Fruit fly (Drosophila melanogaster) whole organism, embryonic: Measurements from ENCODE around the gene htk.

Source experiments
- C15 ChIP-seq: fragments of 200-800 bp; sonication (Bioruptor generic); IDR thresholded peaks from 3 replicates; pipeline ENCODE4 v1.3.6; 2022; ENCODE audit warnings: missing biosample characterization, missing genetic modification characterization
- CG10267 ChIP-seq: fragments of 200-800 bp; sonication (Bioruptor generic); optimal IDR thresholded peaks from 2 replicates; lab custom pipeline; 2018; ENCODE audit warnings: missing biosample characterization, mild to moderate bottlenecking, missing genetic modification characterization, moderate library complexity
- CG12236 ChIP-seq: fragments of 200-800 bp; sonication (Bioruptor generic); optimal IDR thresholded peaks from 2 replicates; lab custom pipeline; 2016; ENCODE audit warnings: missing biosample characterization, missing genetic modification characterization
- CG15696 ChIP-seq: fragments of 200-800 bp; sonication (Bioruptor generic); optimal IDR thresholded peaks from 2 replicates; lab custom pipeline; 2019; ENCODE audit warnings: missing biosample characterization, mild to moderate bottlenecking, missing genetic modification characterization, moderate library complexity
- CG16813 ChIP-seq: fragments of 200-800 bp; sonication (Bioruptor generic); IDR thresholded peaks from 3 replicates; pipeline ENCODE4 v1.3.6; 2022; ENCODE audit warnings: missing biosample characterization, missing genetic modification characterization; ENCODE audit not compliant: partially characterized antibody
- CG1792 ChIP-seq: fragments of 200-800 bp; sonication (Bioruptor generic); optimal IDR thresholded peaks from 2 replicates; lab custom pipeline; 2016; ENCODE audit warnings: missing biosample characterization, missing genetic modification characterization
- CG2116 ChIP-seq: fragments of 200-800 bp; sonication (Bioruptor generic); optimal IDR thresholded peaks from 3 replicates; lab custom pipeline; 2018; ENCODE audit warnings: missing biosample characterization, mild to moderate bottlenecking, missing genetic modification characterization
- CG3065 ChIP-seq: fragments of 200-800 bp; sonication (Bioruptor generic); optimal IDR thresholded peaks from 2 replicates; lab custom pipeline; 2016; ENCODE audit warnings: missing biosample characterization, missing genetic modification characterization
- CG32767 ChIP-seq: fragments of 200-800 bp; sonication (Bioruptor generic); IDR thresholded peaks from 2 replicates; pipeline ENCODE4 v1.3.6; 2022; ENCODE audit warnings: missing biosample characterization, missing genetic modification characterization
- CG5180 ChIP-seq: fragments of 200-800 bp; sonication (Bioruptor generic); optimal IDR thresholded peaks from 3 replicates; lab custom pipeline; 2017; ENCODE audit warnings: missing biosample characterization, missing genetic modification characterization, mild to moderate bottlenecking, moderate library complexity, missing genetic modification reagents
- CG6813 ChIP-seq: fragments of 200-800 bp; sonication (Bioruptor generic); optimal IDR thresholded peaks from 2 replicates; lab custom pipeline; 2017; ENCODE audit warnings: missing biosample characterization, missing genetic modification characterization, mild to moderate bottlenecking, moderate library complexity, missing genetic modification reagents
- CG8281 ChIP-seq: fragments of 200-800 bp; sonication (Bioruptor generic); optimal IDR thresholded peaks from 2 replicates; lab custom pipeline; 2018; ENCODE audit warnings: missing biosample characterization, mild to moderate bottlenecking, missing genetic modification characterization, moderate library complexity
- CG9817 ChIP-seq: fragments of 200-800 bp; sonication (Bioruptor generic); optimal IDR thresholded peaks from 2 replicates; lab custom pipeline; 2018; ENCODE audit warnings: missing biosample characterization, mild to moderate bottlenecking, missing genetic modification characterization, moderate library complexity
- Camta ChIP-seq: fragments of 200-800 bp; sonication (Bioruptor generic); optimal IDR thresholded peaks from 2 replicates; lab custom pipeline; 2016; ENCODE audit warnings: missing biosample characterization, missing genetic modification characterization
- Doc2 ChIP-seq: fragments of 200-800 bp; sonication (Bioruptor generic); IDR thresholded peaks from 2 replicates; pipeline ENCODE4 v1.3.6; 2022; ENCODE audit warnings: missing biosample characterization, missing genetic modification characterization
- Gsc ChIP-seq: fragments of 200-800 bp; sonication (Bioruptor generic); IDR thresholded peaks from 2 replicates; pipeline ENCODE4 v1.3.6; 2022; ENCODE audit warnings: missing biosample characterization, missing genetic modification characterization
- HmgD ChIP-seq: fragments of 200-800 bp; sonication (Bioruptor generic); optimal IDR thresholded peaks from 3 replicates; lab custom pipeline; 2016; ENCODE audit warnings: missing biosample characterization, missing genetic modification characterization
- Hr39 ChIP-seq: fragments of >200 bp; optimal IDR thresholded peaks from 2 replicates; lab custom pipeline; 2017
- Hsf ChIP-seq: fragments of 200-800 bp; sonication (Bioruptor generic); optimal IDR thresholded peaks from 3 replicates; lab custom pipeline; 2016; ENCODE audit warnings: missing biosample characterization, missing genetic modification characterization
- NC2β ChIP-seq: fragments of 200-800 bp; sonication (Bioruptor generic); optimal IDR thresholded peaks from 2 replicates; lab custom pipeline; 2016; ENCODE audit warnings: missing biosample characterization, missing genetic modification characterization
- Rfx ChIP-seq: fragments of 200-800 bp; sonication (Bioruptor generic); IDR thresholded peaks from 2 replicates; pipeline ENCODE4 v1.3.6; 2022; ENCODE audit warnings: missing biosample characterization, missing genetic modification characterization
- Sox102F ChIP-seq: fragments of 200-800 bp; sonication (Bioruptor generic); optimal IDR thresholded peaks from 2 replicates; lab custom pipeline; 2018; ENCODE audit warnings: missing biosample characterization, mild to moderate bottlenecking, missing genetic modification characterization, moderate library complexity
- Spps ChIP-seq: fragments of 200-800 bp; sonication (Bioruptor generic); optimal IDR thresholded peaks from 2 replicates; lab custom pipeline; 2018; ENCODE audit warnings: missing biosample characterization, mild to moderate bottlenecking, missing genetic modification characterization
- Sry-β ChIP-seq: fragments of 200-800 bp; sonication (Bioruptor generic); optimal IDR thresholded peaks from 2 replicates; lab custom pipeline; 2018; ENCODE audit warnings: missing biosample characterization, mild to moderate bottlenecking, missing genetic modification characterization, moderate library complexity
- ara ChIP-seq: fragments of 200-800 bp; sonication (Bioruptor generic); IDR thresholded peaks from 2 replicates; pipeline ENCODE4 v1.3.6; 2022; ENCODE audit warnings: missing biosample characterization, missing genetic modification characterization
- bcd ChIP-seq: fragments of 200-800 bp; sonication (Bioruptor generic); optimal IDR thresholded peaks from 2 replicates; lab custom pipeline; 2017; ENCODE audit warnings: missing biosample characterization, mild to moderate bottlenecking, missing genetic modification characterization
- cas ChIP-seq: fragments of 200-800 bp; sonication (Bioruptor generic); IDR thresholded peaks from 2 replicates; pipeline ENCODE4 v1.3.6; 2022; ENCODE audit warnings: missing biosample characterization, missing genetic modification characterization
- cato ChIP-seq: fragments of 200-800 bp; sonication (Bioruptor generic); optimal IDR thresholded peaks from 2 replicates; lab custom pipeline; 2016; ENCODE audit warnings: missing biosample characterization, missing genetic modification characterization, borderline replicate concordance
- cwo ChIP-seq: fragments of 200-800 bp; sonication (Bioruptor generic); optimal IDR thresholded peaks from 3 replicates; lab custom pipeline; 2017; ENCODE audit warnings: missing biosample characterization, missing genetic modification characterization, mild to moderate bottlenecking, moderate library complexity, missing genetic modification reagents
- dan ChIP-seq: fragments of 200-800 bp; sonication (Bioruptor generic); IDR thresholded peaks from 2 replicates; pipeline ENCODE4 v1.3.6; 2022; ENCODE audit warnings: missing biosample characterization, missing genetic modification characterization
- dysf ChIP-seq: fragments of 200-800 bp; sonication (Bioruptor generic); IDR thresholded peaks from 3 replicates; pipeline ENCODE4 v1.3.6; 2022; ENCODE audit warnings: missing biosample characterization, missing genetic modification characterization
- esg ChIP-seq: fragments of 200-800 bp; sonication (Bioruptor generic); conservative IDR thresholded peaks from 2 replicates; pipeline ENCODE4 v1.3.6; 2022; ENCODE audit warnings: missing biosample characterization, missing genetic modification characterization
- fu2 ChIP-seq: fragments of 200-800 bp; sonication (Bioruptor generic); optimal IDR thresholded peaks from 2 replicates; lab custom pipeline; 2016; ENCODE audit warnings: missing biosample characterization, missing genetic modification characterization
- gro ChIP-seq: fragments of 200-800 bp; sonication (Bioruptor generic); optimal IDR thresholded peaks from 2 replicates; lab custom pipeline; 2016; ENCODE audit warnings: missing biosample characterization, missing genetic modification characterization
- hkb ChIP-seq, 2 experiments: fragments of 200-800 bp in 1 of 2; fragments of >200 bp in 1 of 2; sonication (Bioruptor generic) in 1 of 2; IDR thresholded peaks in 1 of 2; optimal IDR thresholded peaks in 1 of 2; 2 replicates each; pipeline versions ENCODE4 v1.3.6 to Lab custom; 2017 to 2022; ENCODE audit warnings: missing biosample characterization in 1 of 2, missing genetic modification characterization in 1 of 2
- kni ChIP-seq: fragments of 200-800 bp; sonication (Bioruptor generic); optimal IDR thresholded peaks from 3 replicates; lab custom pipeline; 2017; ENCODE audit warnings: mild to moderate bottlenecking, missing biosample characterization, missing genetic modification reagents, missing genetic modification characterization
- knrl ChIP-seq: fragments of 200-800 bp; sonication (Bioruptor generic); IDR thresholded peaks from 3 replicates; pipeline ENCODE4 v1.3.6; 2022; ENCODE audit warnings: missing biosample characterization, missing genetic modification characterization; ENCODE audit not compliant: partially characterized antibody
- lola ChIP-seq, 3 experiments: fragments of >200 bp in 2 of 3; fragments of 200-800 bp in 1 of 3; sonication (Bioruptor generic) in 1 of 3; optimal IDR thresholded peaks; 2 replicates each; lab custom pipeline; 2017 to 2019; ENCODE audit warnings: missing biosample characterization in 3 of 3, missing genetic modification characterization in 3 of 3, mild to moderate bottlenecking in 1 of 3, moderate library complexity in 1 of 3
- lov ChIP-seq, 2 experiments: fragments of 200-800 bp in 1 of 2; fragments of >200 bp in 1 of 2; sonication (Bioruptor generic) in 1 of 2; IDR thresholded peaks in 1 of 2; optimal IDR thresholded peaks in 1 of 2; 2 replicates in 1 of 2; 3 replicates in 1 of 2; pipeline versions ENCODE4 v1.3.6 to Lab custom; 2017 to 2022; ENCODE audit warnings: missing biosample characterization in 1 of 2, missing genetic modification characterization in 1 of 2
- psq ChIP-seq: fragments of 200-800 bp; sonication (Bioruptor generic); optimal IDR thresholded peaks from 2 replicates; lab custom pipeline; 2017; ENCODE audit warnings: missing biosample characterization, missing genetic modification characterization
- sens ChIP-seq: fragments of 200-800 bp; sonication (Bioruptor generic); peaks from one replicate; lab custom pipeline; 2016; ENCODE audit warnings: missing biosample characterization, missing genetic modification characterization
- shn ChIP-seq: fragments of 200-800 bp; sonication (Bioruptor generic); optimal IDR thresholded peaks from 3 replicates; lab custom pipeline; 2016; ENCODE audit warnings: missing biosample characterization, missing genetic modification characterization
- tll ChIP-seq, 2 experiments: fragments of 200-800 bp in 1 of 2; fragments of >200 bp in 1 of 2; sonication (Bioruptor generic) in 1 of 2; optimal IDR thresholded peaks; 2 replicates each; lab custom pipeline; 2017 to 2019; ENCODE audit warnings: missing biosample characterization in 2 of 2, missing genetic modification characterization in 2 of 2, mild to moderate bottlenecking in 1 of 2, moderate library complexity in 1 of 2
- wdn ChIP-seq: fragments of 200-800 bp; sonication (Bioruptor generic); IDR thresholded peaks from 2 replicates; pipeline ENCODE4 v1.3.6; 2022; ENCODE audit warnings: missing biosample characterization, missing genetic modification characterization
- wek ChIP-seq: fragments of 200-800 bp; sonication (Bioruptor generic); optimal IDR thresholded peaks from 3 replicates; lab custom pipeline; 2018; ENCODE audit warnings: missing biosample characterization, mild to moderate bottlenecking, missing genetic modification characterization, moderate library complexity
- yki ChIP-seq: fragments of >200 bp; optimal IDR thresholded peaks from 3 replicates; lab custom pipeline; 2018

htk gene

dm6 chrX:18843229-18844033 lies at the start of gene htk (continued):
- peak; percentile 89 for TF ChIP-seq Rfx (GFP tag; lab: Robert Waterston, UW)
- TF ChIP-seq CG12236 (GFP tag; lab: Kevin White, UChicago) = peak; percentile 43
- TF ChIP-seq Camta (GFP tag; lab: Kevin White, UChicago) = peak; percentile 72
- peak; percentile 87 for TF ChIP-seq CG16813
- peak; percentile 22 for TF ChIP-seq CG6813 (GFP tag; lab: Kevin White, UChicago)
- no peak for TF ChIP-seq CG32767 (GFP tag; lab: Robert Waterston, UW)
- no peak for TF ChIP-seq yki (lab: Kevin White, UChicago)
- TF ChIP-seq knrl (GFP tag; lab: Robert Waterston, UW) = peak; percentile 87
- TF ChIP-seq fu2 = peak; percentile 61
- TF ChIP-seq dan = no peak
- TF ChIP-seq wdn (GFP tag; lab: Robert Waterston, UW) = no peak
- TF ChIP-seq bcd (GFP tag; lab: Kevin White, UChicago) = peak; percentile 45
- TF ChIP-seq wek (GFP tag; lab: Kevin White, UChicago) = no peak
- TF ChIP-seq C15 (GFP tag; lab: Robert Waterston, UW) = no peak
- peak in 1 of 3 experiments; percentile 16 for TF ChIP-seq lola (GFP tag; optimal IDR thresholded peaks at IDR 0.05; lab: Kevin White, UChicago)
- no peak for TF ChIP-seq psq
- peak; percentile 84 for TF ChIP-seq CG2116 (GFP tag; lab: Kevin White, UChicago)
- peak; percentile 91 for TF ChIP-seq HmgD (GFP tag; lab: Kevin White, UChicago)
- TF ChIP-seq tll (GFP tag; optimal IDR thresholded peaks at IDR 0.05; lab: Kevin White, UChicago) = no peak
- peak; percentile 78 for TF ChIP-seq CG15696 (tag; lab: Kevin White, UChicago)
- no peak for TF ChIP-seq CG8281 (tag; lab: Kevin White, UChicago)
- peak; percentile 60 for TF ChIP-seq CG3065
- no peak for TF ChIP-seq kni
- TF ChIP-seq sens = peak; percentile 81
- no peak for TF ChIP-seq cwo (GFP tag; lab: Kevin White, UChicago)
- TF ChIP-seq gro = peak; percentile 72
- peak; percentile 63 for TF ChIP-seq CG1792
- no peak for TF ChIP-seq Spps (tag; lab: Kevin White, UChicago)
- no peak for TF ChIP-seq Hr39 (lab: Kevin White, UChicago)
- peak; percentile 76 for TF ChIP-seq dysf (GFP tag; lab: Robert Waterston, UW)
- peak; percentile 77 for TF ChIP-seq shn (GFP tag; lab: Kevin White, UChicago)
- peak; percentile 22; the same call in 1 of the 2 replicates for TF ChIP-seq esg (GFP tag; lab: Robert Waterston, UW)
- no peak for TF ChIP-seq cato (GFP tag; lab: Kevin White, UChicago)
- TF ChIP-seq Sry-β (GFP tag; lab: Kevin White, UChicago) = no peak
- TF ChIP-seq Doc2 (GFP tag; lab: Robert Waterston, UW) = no peak
- peak; percentile 79 for TF ChIP-seq Hsf
- no peak for TF ChIP-seq Gsc (GFP tag; lab: Robert Waterston, UW)
- TF ChIP-seq NC2β = peak; percentile 78
- TF ChIP-seq CG10267 (tag; lab: Kevin White, UChicago) = peak; percentile 74
- no peak for TF ChIP-seq CG5180 (GFP tag; lab: Kevin White, UChicago)
- 0 out of 2 replicates have a peak, but pooled peaks have one; percentile 31 for TF ChIP-seq ara (GFP tag; lab: Robert Waterston, UW)
- no peak for TF ChIP-seq hkb (optimal IDR thresholded peaks at IDR 0.05; lab: Kevin White, UChicago)
- TF ChIP-seq hkb (GFP tag; IDR thresholded peaks at IDR 0.05; lab: Robert Waterston, UW) = peak; percentile 62
- no peak for TF ChIP-seq cas (GFP tag; lab: Robert Waterston, UW)
- no peak for TF ChIP-seq lov (optimal IDR thresholded peaks at IDR 0.05; lab: Kevin White, UChicago)
- no peak for TF ChIP-seq lov (GFP tag; IDR thresholded peaks at IDR 0.05; lab: Robert Waterston, UW)
- peak; percentile 65 for TF ChIP-seq Sox102F (GFP tag; lab: Kevin White, UChicago)
- peak; percentile 52 for TF ChIP-seq CG9817
- TF ChIP-seq, all 482 proteins: peak for 342
